Worm (Caenorhabditis elegans): Measurements from ENCODE around the gene K09C8.9.

K09C8.9 gene

DNA sequence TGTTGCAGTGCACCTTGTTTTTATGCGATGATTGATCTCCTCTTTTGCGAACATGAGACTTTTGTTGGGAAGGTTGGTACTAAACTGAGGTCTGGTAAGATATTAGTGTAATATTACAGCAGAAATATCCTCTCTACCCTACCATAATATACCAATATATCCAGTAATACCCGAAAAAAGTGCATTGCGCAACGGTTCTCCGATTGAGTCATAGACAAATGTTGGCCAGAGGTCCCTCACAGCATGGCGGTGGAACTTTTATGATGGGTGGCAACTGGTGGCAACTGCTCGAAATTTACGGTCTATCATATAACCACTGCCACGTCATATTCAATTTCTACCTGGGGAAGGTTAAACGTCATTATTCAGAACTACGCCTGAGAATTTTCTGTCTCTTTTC is 21.7 kb upstream of the K09C8.9 start:
- no peak for TF ChIP-seq efl-1 (optimal IDR thresholded peaks at IDR 0.05)
- peak in 1 of 2 experiments; percentile 6 for TF ChIP-seq efl-1 (GFP tag; optimal IDR thresholded peaks at IDR 0.05 in 1 of 2)
- no peak for TF ChIP-seq aly-2 (tag; optimal IDR thresholded peaks at IDR 0.05)

DNA sequence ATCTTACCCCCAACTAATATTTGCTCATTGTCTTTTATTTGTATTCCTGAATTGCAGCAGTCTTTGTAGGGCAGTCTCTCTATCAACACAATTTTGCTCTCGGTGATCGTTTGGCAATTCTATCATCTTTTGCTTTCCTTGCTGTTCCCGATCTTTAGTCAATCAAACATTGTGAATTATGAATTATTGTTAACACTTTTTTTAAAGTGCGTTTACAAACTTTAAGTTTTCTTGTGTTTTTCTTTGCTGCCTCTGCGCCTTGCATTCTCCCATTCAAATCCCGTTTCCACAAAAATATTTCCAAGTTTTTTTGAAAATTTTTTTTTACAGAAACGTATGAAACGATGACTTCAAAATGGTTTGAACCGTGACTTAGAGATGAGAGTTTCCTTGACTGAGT is 14.5 kb upstream of the K09C8.9 start, which contains the start of gene ver-4:
Gene ver-4 (plus strand): TSS at position 301 of the 400 bp plus-strand sequence.
- TF ChIP-seq pax-3 (tag; optimal IDR thresholded peaks at IDR 0.05) (no peak), unc-30 (tag; optimal IDR thresholded peaks at IDR 0.05) (no peak), fkh-4 (tag; optimal IDR thresholded peaks at IDR 0.05; ENCODE audit: borderline replicate concordance) (no peak), aly-2 (tag; optimal IDR thresholded peaks at IDR 0.05) (no peak)

DNA sequence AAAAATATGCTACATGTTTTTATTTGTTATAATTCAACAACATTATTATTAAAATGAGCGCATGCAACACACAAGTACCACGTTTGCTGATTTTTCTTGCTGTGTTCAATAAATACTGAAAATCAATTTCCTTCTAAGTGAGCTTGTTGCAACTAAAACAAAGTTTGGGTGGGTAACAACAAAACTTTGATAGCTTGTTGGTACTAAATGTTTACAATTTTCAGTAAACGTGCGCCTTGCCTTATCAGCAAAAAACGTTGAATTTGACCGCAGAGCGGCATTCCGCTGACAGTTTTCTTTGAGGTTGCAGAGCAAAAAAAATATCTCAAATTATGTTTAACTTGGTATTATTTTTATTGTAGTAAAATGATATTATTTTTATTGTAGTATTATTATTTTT is 13.8 kb upstream of the K09C8.9 start:
- TF ChIP-seq sptf-1 (tag; optimal IDR thresholded peaks at IDR 0.05) (no peak), lsy-2 (tag; optimal IDR thresholded peaks at IDR 0.05) (no peak), tbx-2 (tag; optimal IDR thresholded peaks at IDR 0.05) (no peak), ces-1 (GFP tag; optimal IDR thresholded peaks at IDR 0.05) (no peak), pag-3 (tag; optimal IDR thresholded peaks at IDR 0.05; ENCODE audit: borderline replicate concordance, insufficient read depth) (no peak), lin-39 (tag; optimal IDR thresholded peaks at IDR 0.05) (no peak), rnt-1 (tag; optimal IDR thresholded peaks at IDR 0.05) (no peak), egl-13 (tag; optimal IDR thresholded peaks at IDR 0.05) (no peak), mef-2 (tag; optimal IDR thresholded peaks at IDR 0.05) (no peak), grh-1 (GFP tag; IDR thresholded peaks at IDR 0.05) (no peak), alr-1 (tag; optimal IDR thresholded peaks at IDR 0.05; ENCODE audit: borderline replicate concordance) (no peak), unc-30 (tag; optimal IDR thresholded peaks at IDR 0.05) (no peak), ceh-82 (tag; optimal IDR thresholded peaks at IDR 0.05) (no peak), nhr-90 (tag; optimal IDR thresholded peaks at IDR 0.05; ENCODE audit: poor library complexity) (no peak)

DNA sequence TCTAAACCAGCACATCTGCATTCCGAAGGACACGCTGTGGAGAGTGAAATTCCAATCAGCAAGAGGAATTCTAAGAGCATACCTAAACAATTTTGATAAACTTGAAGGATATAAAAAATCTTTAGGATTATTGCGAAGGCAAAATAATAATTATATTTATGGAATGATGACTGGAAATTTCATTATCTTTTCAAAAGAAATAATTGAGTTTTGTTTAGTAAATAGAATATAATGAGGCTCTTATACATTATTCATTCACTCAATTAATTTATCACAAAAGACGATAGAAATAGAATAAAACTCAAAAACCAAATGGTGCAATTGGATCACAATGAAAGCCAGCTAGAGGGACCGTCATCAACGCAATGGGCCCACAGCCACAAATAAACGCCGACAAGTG is 11.6 kb upstream of the K09C8.9 start, which contains the start of gene pxn-2:
Gene pxn-2 (minus strand): TSS at position 101 of the 400 bp plus-strand sequence.
- TF ChIP-seq sox-4 (tag; optimal IDR thresholded peaks at IDR 0.05) = no peak
- no peak for TF ChIP-seq vab-15 (tag; optimal IDR thresholded peaks at IDR 0.05)
- TF ChIP-seq alr-1 (tag; optimal IDR thresholded peaks at IDR 0.05; ENCODE audit: borderline replicate concordance) = no peak
- no peak for TF ChIP-seq lir-3 (tag; optimal IDR thresholded peaks at IDR 0.05; ENCODE audit: poor library complexity)
- TF ChIP-seq nhr-77 (tag; optimal IDR thresholded peaks at IDR 0.05) = no peak
- TF ChIP-seq fkh-8 (tag; optimal IDR thresholded peaks at IDR 0.05) = no peak
- no peak for TF ChIP-seq aly-2 (tag; optimal IDR thresholded peaks at IDR 0.05)
- TF ChIP-seq dpl-1 (GFP tag; optimal IDR thresholded peaks at IDR 0.05) = no peak
- TF ChIP-seq pax-3 (tag; optimal IDR thresholded peaks at IDR 0.05) = no peak
- TF ChIP-seq ceh-82 (tag; optimal IDR thresholded peaks at IDR 0.05) = no peak
- TF ChIP-seq tlp-1 (tag; optimal IDR thresholded peaks at IDR 0.05) = no peak
- no peak for TF ChIP-seq jun-1 (tag; optimal IDR thresholded peaks at IDR 0.05)
- TF ChIP-seq nhr-47 (tag; optimal IDR thresholded peaks at IDR 0.05) = no peak
- no peak for TF ChIP-seq fkh-4 (tag; optimal IDR thresholded peaks at IDR 0.05; ENCODE audit: borderline replicate concordance)
- TF ChIP-seq pqm-1 (tag; optimal IDR thresholded peaks at IDR 0.05) = no peak

DNA sequence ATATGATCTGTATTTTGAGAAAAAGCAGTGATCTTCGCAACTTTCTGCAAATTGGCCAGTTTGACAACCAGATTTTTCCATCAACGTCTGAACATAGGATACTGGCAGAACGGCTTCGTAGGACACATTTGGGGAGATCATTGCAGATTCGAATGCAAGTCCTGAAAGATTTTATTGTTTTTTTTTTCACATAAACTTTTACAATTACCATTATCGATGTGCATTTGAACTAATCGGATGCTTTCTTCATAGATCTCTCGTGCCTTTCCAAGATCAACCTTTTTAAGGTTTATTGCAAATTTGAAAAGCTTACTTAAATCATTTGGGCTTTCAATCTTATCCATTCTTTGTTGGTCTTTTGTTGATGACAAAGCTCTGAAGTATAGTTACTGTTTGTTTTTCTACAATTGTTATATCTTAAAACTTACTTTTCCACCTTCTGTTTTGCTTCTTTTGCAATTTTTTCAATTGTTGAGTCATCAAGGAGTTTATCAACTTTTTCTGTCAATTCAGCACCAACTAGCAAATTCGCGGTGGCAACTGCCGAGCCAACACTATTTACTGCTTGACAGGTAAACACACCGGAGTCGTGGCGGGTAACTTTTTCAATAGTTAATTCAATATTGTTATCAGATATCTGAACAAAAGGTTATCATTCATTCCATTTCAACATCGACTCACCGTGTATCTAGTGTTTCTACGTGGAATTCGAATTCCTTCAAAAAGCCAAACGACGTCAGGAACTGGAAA is 9.0 kb upstream of the K09C8.9 start:
- TF ChIP-seq grh-1 (GFP tag; IDR thresholded peaks at IDR 0.05) = no peak
- TF ChIP-seq sox-4 (tag; optimal IDR thresholded peaks at IDR 0.05) = no peak
- TF ChIP-seq fos-1 (tag; optimal IDR thresholded peaks at IDR 0.05) = no peak
- TF ChIP-seq aly-2 (tag; optimal IDR thresholded peaks at IDR 0.05) = no peak
- TF ChIP-seq C04F5.9 (tag; optimal IDR thresholded peaks at IDR 0.05) = no peak
- no peak for TF ChIP-seq efl-1 (optimal IDR thresholded peaks at IDR 0.05)
- peak in 1 of 2 experiments; percentile 91 for TF ChIP-seq efl-1 (GFP tag; optimal IDR thresholded peaks at IDR 0.05 in 1 of 2)
- TF ChIP-seq egl-27 (tag; optimal IDR thresholded peaks at IDR 0.05) = no peak
- no peak for TF ChIP-seq nhr-19 (GFP tag; conservative IDR thresholded peaks at IDR 0.05)
- no peak for TF ChIP-seq lsy-2 (tag; optimal IDR thresholded peaks at IDR 0.05)

Data from whole organism, L1 larva.